Worm (Caenorhabditis elegans) whole organism, L1 larva: ENCODE results near the gene D1086.5.

ENCODE experiments used
- F16B12.6 ChIP-seq: fragments of 150-350 bp; optimal IDR thresholded peaks from 2 replicates; lab custom pipeline; 2014; ENCODE audit warnings: missing biosample characterization, missing genetic modification characterization
- aha-1 ChIP-seq: fragments of 150-350 bp; optimal IDR thresholded peaks from 2 replicates; lab custom pipeline; 2014; ENCODE audit warnings: missing biosample characterization, missing genetic modification characterization
- alr-1 ChIP-seq: fragments of 200-800 bp; sonication (Bioruptor generic); optimal IDR thresholded peaks from 2 replicates; lab custom pipeline; 2018; ENCODE audit warnings: borderline replicate concordance, mild to moderate bottlenecking, missing genetic modification characterization, missing compliant biosample characterization
- aly-2 ChIP-seq: fragments of 150-350 bp; optimal IDR thresholded peaks from 2 replicates; lab custom pipeline; 2014; ENCODE audit warnings: missing biosample characterization, missing genetic modification characterization
- ceh-63 ChIP-seq: fragments of 200-800 bp; sonication (Bioruptor generic); optimal IDR thresholded peaks from 2 replicates; lab custom pipeline; 2018; ENCODE audit warnings: mild to moderate bottlenecking, missing genetic modification characterization, missing compliant biosample characterization
- ceh-82 ChIP-seq, 3 experiments: fragments of 150-350 bp in 1 of 3; sonication (generic microtip) in 2 of 3; optimal IDR thresholded peaks; 2 replicates each; lab custom pipeline; 2014 to 2017; ENCODE audit warnings: missing biosample characterization in 3 of 3, missing genetic modification characterization in 3 of 3
- efl-1 ChIP-seq, 4 experiments: fragments of 150-350 bp; optimal IDR thresholded peaks in 3 of 4; peaks in 1 of 4; 1 replicate in 1 of 4; 2 replicates in 3 of 4; lab custom pipeline; 2014; ENCODE audit warnings: missing biosample characterization in 2 of 4, missing genetic modification characterization in 2 of 4, missing genetic modification reagents in 2 of 4
- egl-27 ChIP-seq, 2 experiments: fragments of 150-350 bp in 1 of 2; sonication (generic microtip); optimal IDR thresholded peaks; 3 replicates each; lab custom pipeline; 2017 to 2018; ENCODE audit warnings: missing biosample characterization in 2 of 2, missing genetic modification characterization in 2 of 2, missing genetic modification reagents in 2 of 2
- fkh-4 ChIP-seq: sonication (generic microtip); optimal IDR thresholded peaks from 2 replicates; lab custom pipeline; 2016; ENCODE audit warnings: missing compliant biosample characterization, missing genetic modification characterization, borderline replicate concordance
- fkh-8 ChIP-seq: sonication (generic microtip); optimal IDR thresholded peaks from 2 replicates; lab custom pipeline; 2016; ENCODE audit warnings: mild to moderate bottlenecking, missing genetic modification characterization, missing compliant biosample characterization
- fos-1 ChIP-seq: fragments of 150-350 bp; optimal IDR thresholded peaks from 2 replicates; lab custom pipeline; 2014; ENCODE audit warnings: missing biosample characterization, missing genetic modification characterization
- lin-15B ChIP-seq: fragments of 150-350 bp; sonication (generic microtip); optimal IDR thresholded peaks from 3 replicates; lab custom pipeline; 2014; ENCODE audit warnings: missing biosample characterization, missing genetic modification characterization
- lin-39 ChIP-seq: fragments of 150-350 bp; optimal IDR thresholded peaks from 2 replicates; lab custom pipeline; 2014; ENCODE audit warnings: missing biosample characterization, missing genetic modification reagents, missing genetic modification characterization
- lsy-2 ChIP-seq, 2 experiments: fragments of 150-350 bp; optimal IDR thresholded peaks; 2 replicates each; lab custom pipeline; 2014; ENCODE audit warnings: missing biosample characterization in 2 of 2, missing genetic modification characterization in 2 of 2
- mdl-1 ChIP-seq, 2 experiments: fragments of 150-350 bp; optimal IDR thresholded peaks; 2 replicates each; lab custom pipeline; 2014 to 2017; ENCODE audit warnings: missing biosample characterization in 2 of 2, missing genetic modification characterization in 2 of 2, inconsistent platforms in 1 of 2
- nhr-11 ChIP-seq: fragments of 150-350 bp; optimal IDR thresholded peaks from 2 replicates; lab custom pipeline; 2014; ENCODE audit warnings: missing biosample characterization, missing genetic modification characterization
- nhr-12 ChIP-seq: sonication (generic microtip); optimal IDR thresholded peaks from 2 replicates; lab custom pipeline; 2017; ENCODE audit warnings: missing biosample characterization, missing genetic modification characterization
- nhr-20 ChIP-seq: sonication (generic microtip); optimal IDR thresholded peaks from 2 replicates; lab custom pipeline; 2016; ENCODE audit warnings: mild to moderate bottlenecking, missing genetic modification characterization, missing compliant biosample characterization
- nhr-237 ChIP-seq: fragments of 150-350 bp; optimal IDR thresholded peaks from 2 replicates; lab custom pipeline; 2014; ENCODE audit warnings: missing biosample characterization, missing genetic modification characterization
- nhr-77 ChIP-seq: fragments of 150-350 bp; optimal IDR thresholded peaks from 2 replicates; lab custom pipeline; 2014; ENCODE audit warnings: missing biosample characterization, missing genetic modification characterization
- nhr-90 ChIP-seq: sonication (generic microtip); optimal IDR thresholded peaks from 2 replicates; lab custom pipeline; 2016; ENCODE audit warnings: mild to moderate bottlenecking, missing genetic modification characterization, missing compliant biosample characterization; ENCODE audit not compliant: poor library complexity
- snu-23 ChIP-seq: sonication (generic microtip); optimal IDR thresholded peaks from 2 replicates; lab custom pipeline; 2016; ENCODE audit warnings: missing genetic modification characterization, missing compliant biosample characterization
- swsn-7 ChIP-seq: sonication (generic microtip); optimal IDR thresholded peaks from 2 replicates; lab custom pipeline; 2016; ENCODE audit warnings: missing genetic modification characterization, missing compliant biosample characterization
- tlp-1 ChIP-seq: fragments of 150-350 bp; optimal IDR thresholded peaks from 2 replicates; lab custom pipeline; 2014; ENCODE audit warnings: missing biosample characterization, missing genetic modification characterization
- unc-30 ChIP-seq: sonication (generic microtip); optimal IDR thresholded peaks from 2 replicates; lab custom pipeline; 2017; ENCODE audit warnings: missing biosample characterization, missing genetic modification characterization
- unc-86 ChIP-seq: sonication (generic microtip); optimal IDR thresholded peaks from 2 replicates; lab custom pipeline; 2016; ENCODE audit warnings: missing genetic modification characterization, missing compliant biosample characterization
- xbp-1 ChIP-seq: sonication (generic microtip); optimal IDR thresholded peaks from 2 replicates; lab custom pipeline; 2016; ENCODE audit warnings: missing genetic modification characterization, missing compliant biosample characterization
- zip-4 ChIP-seq: fragments of 200-800 bp; sonication (Bioruptor generic); optimal IDR thresholded peaks from 2 replicates; lab custom pipeline; 2018; ENCODE audit warnings: mild to moderate bottlenecking, missing genetic modification characterization, moderate library complexity, missing compliant biosample characterization
- ztf-4 ChIP-seq: fragments of 150-350 bp; optimal IDR thresholded peaks from 2 replicates; lab custom pipeline; 2014; ENCODE audit warnings: missing biosample characterization, missing genetic modification characterization

Gene D1086.5

ce11 chrV:14088051-14088450 is 2.1 kb downstream of the D1086.5 start, which contains the start of gene D1086.19:
Gene D1086.19, plus strand, starts transcription at chrV:14088351.
- TF ChIP-seq fos-1 (tag; lab: Kevin White, UChicago) (no peak), egl-27 (tag; optimal IDR thresholded peaks at IDR 0.05; lab: Kevin White, UChicago) (no peak), nhr-237 (no peak), ceh-63 (GFP tag; lab: Kevin White, UChicago) (no peak)

ce11 chrV:14085589-14085988 is 4.6 kb downstream of the D1086.5 start, which contains the start of gene D1086.18:
Gene D1086.18, plus strand, starts transcription at chrV:14085889.
- no peak for TF ChIP-seq swsn-7 (tag; lab: Kevin White, UChicago)
- TF ChIP-seq fkh-4 (tag; lab: Kevin White, UChicago), result no peak
- no peak for TF ChIP-seq ceh-82 (tag; optimal IDR thresholded peaks at IDR 0.05; lab: Kevin White, UChicago)
- TF ChIP-seq unc-30 (tag; lab: Kevin White, UChicago), result no peak
- TF ChIP-seq aly-2 (tag; lab: Kevin White, UChicago), result no peak
- TF ChIP-seq alr-1 (tag; lab: Kevin White, UChicago), result no peak
- TF ChIP-seq efl-1 (optimal IDR thresholded peaks at IDR 0.05; lab: Kevin White, UChicago), result no peak
- no peak for TF ChIP-seq efl-1 (GFP tag; optimal IDR thresholded peaks at IDR 0.05 in 1 of 2; lab: Kevin White, UChicago)
- no peak for TF ChIP-seq unc-86
- no peak for TF ChIP-seq nhr-12
- TF ChIP-seq snu-23, result no peak
- no peak for TF ChIP-seq nhr-90 (tag; lab: Kevin White, UChicago)

- no peak for TF ChIP-seq aha-1 (tag; lab: Kevin White, UChicago)
- no peak for TF ChIP-seq xbp-1 (tag; lab: Kevin White, UChicago)
- TF ChIP-seq egl-27 (tag; optimal IDR thresholded peaks at IDR 0.05; lab: Kevin White, UChicago), result no peak
- no peak for TF ChIP-seq unc-30 (tag; lab: Kevin White, UChicago)
- TF ChIP-seq F16B12.6 (tag; lab: Kevin White, UChicago), result no peak
- TF ChIP-seq lin-15B (tag; lab: Kevin White, UChicago), result no peak
- TF ChIP-seq tlp-1 (tag; lab: Kevin White, UChicago), result no peak
- TF ChIP-seq zip-4 (GFP tag; lab: Kevin White, UChicago), result no peak
- TF ChIP-seq nhr-77 (tag; lab: Kevin White, UChicago), result no peak
- no peak for TF ChIP-seq lin-39 (tag; lab: Kevin White, UChicago)
- TF ChIP-seq, all 84 proteins: peak for 0
Measured at ce11 chrV:14083970-14084369, 6.2 kb downstream of the D1086.5 start, which contains the start of gene D1086.7. Gene D1086.7, plus strand, starts transcription at chrV:14084270.

- TF ChIP-seq nhr-11 (tag; lab: Kevin White, UChicago), result no peak
- no peak for TF ChIP-seq ceh-63 (GFP tag; lab: Kevin White, UChicago)
- TF ChIP-seq lin-15B (tag; lab: Kevin White, UChicago), result no peak
- no peak for TF ChIP-seq fkh-8 (tag; lab: Kevin White, UChicago)
- no peak for TF ChIP-seq fkh-4 (tag; lab: Kevin White, UChicago)
- TF ChIP-seq nhr-20 (tag; lab: Kevin White, UChicago), result no peak
- TF ChIP-seq, all 84 proteins: peak for 0
Measured at ce11 chrV:14082453-14082852, 7.7 kb downstream of the D1086.5 start, which contains the start of gene D1086.10. Gene D1086.10, plus strand, starts transcription at chrV:14082753.

- no peak for TF ChIP-seq lin-15B (tag; lab: Kevin White, UChicago)
- no peak for TF ChIP-seq mdl-1 (tag; optimal IDR thresholded peaks at IDR 0.05; lab: Kevin White, UChicago)
- TF ChIP-seq nhr-12, result no peak
Measured at ce11 chrV:14079501-14079900, 10.7 kb downstream of the D1086.5 start, which contains the start of gene D1086.6. Gene D1086.6, plus strand, starts transcription at chrV:14079801.

ce11 chrV:14074160-14074559 is 16.0 kb downstream of the D1086.5 start, which contains the start of gene D1086.11:
Gene D1086.11, plus strand, starts transcription at chrV:14074460.
- TF ChIP-seq F16B12.6 (tag; lab: Kevin White, UChicago) (no peak), xbp-1 (tag; lab: Kevin White, UChicago) (no peak), ceh-82 (tag; optimal IDR thresholded peaks at IDR 0.05; lab: Kevin White, UChicago) (no peak), lsy-2 (tag; optimal IDR thresholded peaks at IDR 0.05; lab: Kevin White, UChicago) (no peak), aly-2 (tag; lab: Kevin White, UChicago) (no peak), ztf-4 (tag; lab: Kevin White, UChicago) (no peak), nhr-12 (no peak)
